Fruit fly (Drosophila melanogaster): Measurements from ENCODE around the gene spri.
A peak's percentile ranks its signal among the peaks of the same experiment; 100 is the strongest.

The spri gene

dm6 chrX:10570142-10570756, 15.0 kb downstream of the spri start (continued):
- TF ChIP-seq CG12391 (tag; optimal IDR thresholded peaks at IDR 0.05) = peak; percentile 33
- no peak for TF ChIP-seq CG14965 (GFP tag; optimal IDR thresholded peaks at IDR 0.05; ENCODE audit: borderline replicate concordance)
- TF ChIP-seq Stat92E (GFP tag; optimal IDR thresholded peaks at IDR 0.05) = no peak
- peak; percentile 40; the same call in 1 of the 2 replicates for TF ChIP-seq Ptx1 (GFP tag; IDR thresholded peaks at IDR 0.05)
- TF ChIP-seq CG7963 (GFP tag; IDR thresholded peaks at IDR 0.05; ENCODE audit: partially characterized antibody) = no peak
- TF ChIP-seq pfk (GFP tag; optimal IDR thresholded peaks at IDR 0.05) = no peak
- no peak for TF ChIP-seq Dll (GFP tag; IDR thresholded peaks at IDR 0.05; ENCODE audit: partially characterized antibody)
- TF ChIP-seq prd (optimal IDR thresholded peaks at IDR 0.05) = no peak
- peak; percentile 60; the same call in 1 of the 3 replicates for TF ChIP-seq prd (GFP tag; IDR thresholded peaks at IDR 0.05)
- TF ChIP-seq tll (GFP tag; optimal IDR thresholded peaks at IDR 0.05) = no peak
- peak; percentile 52 for TF ChIP-seq nau (GFP tag; optimal IDR thresholded peaks at IDR 0.05)
- TF ChIP-seq CHES-1-like (GFP tag; optimal IDR thresholded peaks at IDR 0.05) = peak; percentile 12
- 0 out of 2 replicates have a peak, but pooled peaks have one; percentile 47 for TF ChIP-seq Atf6 (GFP tag; IDR thresholded peaks at IDR 0.05)
- TF ChIP-seq h (optimal IDR thresholded peaks at IDR 0.05) = no peak
- TF ChIP-seq dati (GFP tag; IDR thresholded peaks at IDR 0.05) = no peak
- TF ChIP-seq cas (GFP tag; IDR thresholded peaks at IDR 0.05) = no peak
- no peak for TF ChIP-seq z (GFP tag; IDR thresholded peaks at IDR 0.05)
- TF ChIP-seq CG13624 (GFP tag; optimal IDR thresholded peaks at IDR 0.05) = peak; percentile 1
- TF ChIP-seq ATbp (GFP tag; optimal IDR thresholded peaks at IDR 0.05) = peak; percentile 64
- no peak for TF ChIP-seq Lim3 (GFP tag; IDR thresholded peaks at IDR 0.05)
- no peak for TF ChIP-seq MTF-1 (GFP tag; optimal IDR thresholded peaks at IDR 0.05; ENCODE audit: borderline replicate concordance)
- TF ChIP-seq CG6689 (GFP tag; IDR thresholded peaks at IDR 0.05) = peak; percentile 59
- no peak for TF ChIP-seq sna (GFP tag; IDR thresholded peaks at IDR 0.05; ENCODE audit: partially characterized antibody)
- no peak for TF ChIP-seq Eip74EF (GFP tag; optimal IDR thresholded peaks at IDR 0.05)
- TF ChIP-seq CG3281 (GFP tag; optimal IDR thresholded peaks at IDR 0.05) = peak; percentile 11
- TF ChIP-seq CG13775 (GFP tag; optimal IDR thresholded peaks at IDR 0.05) = no peak
- peak; percentile 42 for TF ChIP-seq bcd (GFP tag; optimal IDR thresholded peaks at IDR 0.05)
- no peak for TF ChIP-seq cato (GFP tag; optimal IDR thresholded peaks at IDR 0.05; ENCODE audit: borderline replicate concordance)
- peak; percentile 13 for TF ChIP-seq D19A (tag; optimal IDR thresholded peaks at IDR 0.05)
- no peak for TF ChIP-seq Usf (GFP tag; optimal IDR thresholded peaks at IDR 0.05)
- peak; percentile 7 for TF ChIP-seq Fer3 (tag; optimal IDR thresholded peaks at IDR 0.05)
- peak; percentile 70 to 88 for TF ChIP-seq bsh (GFP tag; optimal IDR thresholded peaks at IDR 0.05)
- no peak for TF ChIP-seq CG4282 (GFP tag; optimal IDR thresholded peaks at IDR 0.05)
- TF ChIP-seq lilli (GFP tag; optimal IDR thresholded peaks at IDR 0.05) = peak; percentile 44
- no peak for TF ChIP-seq CG13894 (tag; optimal IDR thresholded peaks at IDR 0.05)
- peak; percentile 12 for TF ChIP-seq pnt (GFP tag; optimal IDR thresholded peaks at IDR 0.05)
- no peak for TF ChIP-seq CG15073 (GFP tag; optimal IDR thresholded peaks at IDR 0.05)
- no peak for TF ChIP-seq CG15479 (GFP tag; optimal IDR thresholded peaks at IDR 0.05)
- TF ChIP-seq CG9797 (GFP tag; optimal IDR thresholded peaks at IDR 0.05) = no peak
- no peak for TF ChIP-seq HLHmδ (GFP tag; optimal IDR thresholded peaks at IDR 0.05)
- TF ChIP-seq al (GFP tag; IDR thresholded peaks at IDR 0.05) = 0 out of 2 replicates have a peak, but pooled peaks have one; percentile 15
- TF ChIP-seq so (GFP tag; IDR thresholded peaks at IDR 0.05) = peak; percentile 39; the same call in 1 of the 3 replicates
- TF ChIP-seq bbx (GFP tag; IDR thresholded peaks at IDR 0.05; ENCODE audit: partially characterized antibody) = no peak
- TF ChIP-seq Poxn (GFP tag; IDR thresholded peaks at IDR 0.05) = no peak
- no peak for TF ChIP-seq CG14667 (GFP tag; IDR thresholded peaks at IDR 0.05)
- no peak for TF ChIP-seq chinmo (GFP tag; IDR thresholded peaks at IDR 0.05; ENCODE audit: partially characterized antibody)
- peak; percentile 75 for TF ChIP-seq dmrt99B (tag; optimal IDR thresholded peaks at IDR 0.05)
- peak; percentile 65 for TF ChIP-seq Ada2b (GFP tag; IDR thresholded peaks at IDR 0.05)
- 0 out of 3 replicates have a peak, but pooled peaks have one; percentile 13 for TF ChIP-seq CG11695 (GFP tag; IDR thresholded peaks at IDR 0.05)

Data from whole organism, embryonic.